Fruit fly (Drosophila melanogaster): ENCODE data around the gene Rsph3.

The Rsph3 gene

DNA sequence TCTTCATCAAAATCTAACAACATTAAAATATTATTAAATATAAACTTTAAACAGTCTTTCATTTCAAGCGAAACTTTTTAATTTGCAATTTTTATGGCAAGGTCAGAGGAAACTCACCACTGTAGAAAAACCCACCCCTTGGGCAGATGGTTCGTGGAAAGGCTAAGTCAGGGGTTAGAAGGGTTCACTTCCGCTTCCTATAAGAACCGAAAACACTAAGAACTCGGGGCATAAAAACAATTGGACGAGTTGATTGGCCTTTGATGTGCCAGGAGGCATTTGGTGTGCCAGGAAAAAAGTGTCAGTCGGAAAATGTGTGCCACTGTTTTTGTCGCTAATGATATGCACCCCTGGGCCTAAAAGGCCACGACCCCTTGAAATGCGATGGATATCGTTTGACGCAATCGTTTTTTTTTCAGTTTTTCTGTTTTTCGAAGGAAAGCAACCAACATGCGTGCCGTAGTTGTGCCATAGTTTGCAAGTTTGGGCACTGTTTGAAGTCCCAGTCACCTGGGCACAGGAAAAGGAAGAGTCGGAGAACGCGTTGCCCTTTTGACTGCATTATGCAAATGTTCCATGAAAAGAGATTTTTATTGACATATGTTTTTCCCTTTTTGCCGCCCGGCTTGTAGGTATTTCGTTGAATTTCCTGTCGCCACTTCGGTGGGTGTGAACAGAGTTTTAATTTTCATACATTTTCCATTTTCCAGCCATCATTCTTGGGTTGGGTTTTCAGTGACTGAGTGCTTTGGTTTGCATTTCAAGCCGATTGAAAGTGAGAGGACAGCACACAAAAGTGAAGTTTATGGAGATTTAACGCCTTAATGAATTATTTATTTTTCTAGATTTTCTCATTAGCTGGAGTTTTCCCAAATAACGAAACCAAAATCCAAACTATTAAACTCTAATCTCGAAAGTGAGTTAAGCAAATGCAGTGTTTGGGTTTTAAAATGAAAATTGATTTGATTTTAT, 21.9 kb upstream of the Rsph3 start:
- TF ChIP-seq fd96Ca (GFP tag; IDR thresholded peaks at IDR 0.05) = no peak
- TF ChIP-seq CG13204 (GFP tag; optimal IDR thresholded peaks at IDR 0.05) = no peak
- no peak for TF ChIP-seq EcR (GFP tag; optimal IDR thresholded peaks at IDR 0.05)
- no peak for TF ChIP-seq CG4496 (GFP tag; IDR thresholded peaks at IDR 0.05)
- TF ChIP-seq CG10348 (GFP tag; IDR thresholded peaks at IDR 0.05) = no peak
- no peak for TF ChIP-seq CG17806 (tag; optimal IDR thresholded peaks at IDR 0.05)
- TF ChIP-seq D1 (tag; optimal IDR thresholded peaks at IDR 0.05) = no peak

DNA sequence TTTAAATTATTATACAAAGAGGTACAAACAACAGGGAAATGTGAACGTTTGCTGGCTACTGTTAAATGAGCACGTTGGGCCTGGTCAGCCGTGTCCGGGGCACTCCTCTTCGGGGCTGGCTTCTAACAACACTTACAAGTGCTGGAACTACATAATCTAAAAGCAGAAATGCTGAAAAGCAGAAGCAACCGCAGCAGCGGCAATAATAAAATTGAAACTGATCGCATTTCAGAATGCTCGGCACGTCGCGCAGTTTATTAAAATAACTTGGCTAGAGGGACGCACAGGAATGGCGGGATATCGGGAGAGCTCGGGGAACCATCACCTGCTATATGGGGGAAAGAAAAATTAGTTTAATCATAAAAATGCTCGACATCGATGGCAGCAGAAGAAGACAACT, 20.4 kb upstream of the Rsph3 start:
- TF ChIP-seq D1 (tag; optimal IDR thresholded peaks at IDR 0.05) (no peak), Pif1A (GFP tag; optimal IDR thresholded peaks at IDR 0.05) (no peak), rn (GFP tag; IDR thresholded peaks at IDR 0.05) (no peak), fd96Ca (GFP tag; IDR thresholded peaks at IDR 0.05) (no peak), CG8159 (tag; optimal IDR thresholded peaks at IDR 0.05) (no peak), Ets98B (GFP tag; IDR thresholded peaks at IDR 0.05) (no peak), CG12605 (GFP tag; IDR thresholded peaks at IDR 0.05) (no peak), EcR (GFP tag; optimal IDR thresholded peaks at IDR 0.05) (no peak), CG32121 (GFP tag; IDR thresholded peaks at IDR 0.05) (no peak), CG34367 (tag; optimal IDR thresholded peaks at IDR 0.05) (no peak), CG13204 (GFP tag; optimal IDR thresholded peaks at IDR 0.05) (no peak), CG8301 (tag; optimal IDR thresholded peaks at IDR 0.05) (no peak), CG17806 (tag; optimal IDR thresholded peaks at IDR 0.05) (no peak), CG9948 (tag; optimal IDR thresholded peaks at IDR 0.05) (no peak), CG14655 (GFP tag; optimal IDR thresholded peaks at IDR 0.05) (no peak), Snoo (tag; optimal IDR thresholded peaks at IDR 0.05) (no peak), CG4496 (GFP tag; IDR thresholded peaks at IDR 0.05) (no peak), gl (tag; optimal IDR thresholded peaks at IDR 0.05) (no peak)

DNA sequence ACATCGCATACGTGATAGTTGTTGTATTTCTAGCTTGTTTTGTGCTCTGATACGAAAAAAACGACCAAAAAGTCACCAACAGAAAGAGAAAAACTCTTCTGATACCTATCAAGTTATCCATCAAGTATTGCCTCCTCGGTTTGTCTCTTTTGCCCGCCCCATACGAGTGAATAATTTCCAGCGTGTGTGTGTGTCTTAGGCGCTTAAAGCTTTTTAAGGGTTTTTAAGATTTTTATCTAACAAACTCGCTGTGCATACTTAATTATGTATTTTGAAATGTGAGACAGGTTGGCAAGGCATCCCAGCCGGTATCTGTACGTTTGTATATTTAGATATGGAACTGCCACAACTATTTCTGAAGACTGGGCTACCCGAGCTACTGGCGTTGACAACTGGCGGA, 16.4 kb upstream of the Rsph3 start:
- TF ChIP-seq Pif1A (GFP tag; optimal IDR thresholded peaks at IDR 0.05) = no peak
- no peak for TF ChIP-seq D1 (tag; optimal IDR thresholded peaks at IDR 0.05)
- no peak for TF ChIP-seq CG8301 (tag; optimal IDR thresholded peaks at IDR 0.05)
- TF ChIP-seq CG34367 (tag; optimal IDR thresholded peaks at IDR 0.05) = no peak
- no peak for TF ChIP-seq CG32121 (GFP tag; IDR thresholded peaks at IDR 0.05)
- TF ChIP-seq CG4496 (GFP tag; IDR thresholded peaks at IDR 0.05) = no peak
- TF ChIP-seq Pif1B (GFP tag; optimal IDR thresholded peaks at IDR 0.05) = no peak
- no peak for TF ChIP-seq CG13204 (GFP tag; optimal IDR thresholded peaks at IDR 0.05)

DNA sequence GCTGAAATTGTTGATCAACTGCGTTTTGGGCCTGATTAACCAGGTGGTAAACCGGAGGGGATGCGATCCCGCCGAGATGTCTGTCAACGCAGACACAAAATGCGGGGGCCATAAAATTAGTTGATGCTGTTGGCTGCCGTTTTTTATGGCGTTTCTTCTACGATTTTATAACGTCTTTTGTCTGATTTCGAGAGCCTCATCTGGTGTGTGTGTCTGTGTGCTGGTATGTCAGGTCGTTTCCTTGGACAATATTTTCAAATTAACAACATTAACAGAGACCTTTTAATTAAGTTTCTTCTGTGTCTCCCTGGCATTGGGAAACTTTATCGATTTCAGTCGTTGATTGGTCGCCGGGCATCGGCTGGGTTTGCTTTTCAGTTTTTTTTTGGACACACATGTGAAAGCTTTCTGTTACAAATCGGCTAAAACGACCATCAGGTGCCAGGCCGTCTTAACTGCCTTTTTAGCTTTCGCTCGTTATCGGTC, 15.8 kb upstream of the Rsph3 start:
- TF ChIP-seq CG17806 (tag; optimal IDR thresholded peaks at IDR 0.05) = no peak

DNA sequence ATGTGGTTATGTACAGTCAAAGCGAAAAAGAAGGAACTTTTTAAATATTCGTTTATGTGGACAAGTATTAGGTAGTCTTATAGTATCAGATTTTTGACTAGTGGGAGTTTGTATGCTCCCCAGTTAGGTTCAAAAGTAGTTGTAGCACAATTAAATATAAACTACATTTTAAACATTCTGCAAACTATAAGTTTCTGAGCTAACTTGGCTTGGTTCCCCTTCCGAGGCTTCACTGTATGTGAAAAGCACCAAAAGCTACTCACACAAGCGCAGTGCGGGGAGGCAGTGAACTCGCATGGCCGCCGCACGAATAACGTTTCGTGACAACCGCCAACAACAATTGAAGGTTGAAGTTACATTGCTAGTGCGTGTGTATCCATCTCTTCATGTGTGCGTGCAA, 14.6 kb upstream of the Rsph3 start:
- TF ChIP-seq CG8159 (tag; optimal IDR thresholded peaks at IDR 0.05) (no peak), gl (tag; optimal IDR thresholded peaks at IDR 0.05) (no peak), Pif1A (GFP tag; optimal IDR thresholded peaks at IDR 0.05) (no peak), CG34367 (tag; optimal IDR thresholded peaks at IDR 0.05) (no peak), CG8301 (tag; optimal IDR thresholded peaks at IDR 0.05) (no peak), Pif1B (GFP tag; optimal IDR thresholded peaks at IDR 0.05) (no peak), CG12605 (GFP tag; IDR thresholded peaks at IDR 0.05) (no peak), CG4496 (GFP tag; IDR thresholded peaks at IDR 0.05) (no peak), Snoo (tag; optimal IDR thresholded peaks at IDR 0.05) (no peak), CG32121 (GFP tag; IDR thresholded peaks at IDR 0.05) (peak; percentile 20; the same call in 1 of the 2 replicates), rn (GFP tag; IDR thresholded peaks at IDR 0.05) (no peak), fd96Ca (GFP tag; IDR thresholded peaks at IDR 0.05) (no peak), Ets98B (GFP tag; IDR thresholded peaks at IDR 0.05) (peak; percentile 38), EcR (GFP tag; optimal IDR thresholded peaks at IDR 0.05) (no peak), CG10348 (GFP tag; IDR thresholded peaks at IDR 0.05) (no peak), CG17806 (tag; optimal IDR thresholded peaks at IDR 0.05) (no peak), CG13204 (GFP tag; optimal IDR thresholded peaks at IDR 0.05) (no peak), CG9948 (tag; optimal IDR thresholded peaks at IDR 0.05) (no peak)

DNA sequence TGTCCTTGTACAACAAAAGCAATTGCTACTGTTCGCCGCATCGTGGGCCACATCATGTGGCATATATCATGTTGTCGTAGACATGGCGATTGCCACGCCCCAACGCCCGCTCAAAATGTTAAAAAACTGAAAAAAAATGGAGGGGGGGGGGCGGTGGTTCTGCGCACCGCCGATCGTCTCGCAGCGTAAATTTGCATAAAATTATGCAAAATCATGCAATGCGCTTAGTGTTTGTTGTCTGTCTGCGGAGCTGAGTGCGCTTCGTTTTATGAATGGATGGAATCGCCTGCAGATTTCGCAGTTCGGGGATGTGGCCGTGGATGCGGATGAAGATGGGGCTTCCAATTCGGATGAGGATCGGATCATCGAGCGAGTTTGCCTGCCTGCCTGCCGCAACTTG, 8.8 kb upstream of the Rsph3 start:
- TF ChIP-seq D1 (tag; optimal IDR thresholded peaks at IDR 0.05) = no peak
- TF ChIP-seq gl (tag; optimal IDR thresholded peaks at IDR 0.05) = no peak
- TF ChIP-seq CG15710 (tag; optimal IDR thresholded peaks at IDR 0.05) = no peak
- no peak for TF ChIP-seq rn (GFP tag; IDR thresholded peaks at IDR 0.05)
- no peak for TF ChIP-seq EcR (GFP tag; optimal IDR thresholded peaks at IDR 0.05)
- TF ChIP-seq Pif1A (GFP tag; optimal IDR thresholded peaks at IDR 0.05) = no peak
- no peak for TF ChIP-seq CG34367 (tag; optimal IDR thresholded peaks at IDR 0.05)
- no peak for TF ChIP-seq Pif1B (GFP tag; optimal IDR thresholded peaks at IDR 0.05)
- TF ChIP-seq CG9948 (tag; optimal IDR thresholded peaks at IDR 0.05) = no peak
- no peak for TF ChIP-seq CG10348 (GFP tag; IDR thresholded peaks at IDR 0.05)

All from whole organism, pupa.